Fruit fly (Drosophila melanogaster): Measurements from ENCODE around the gene Klf15.

Klf15 gene

dm6 chrX:4762267-4762666 lies 9.1 kb downstream of the Klf15 start (continued):
- peak; percentile 40 for TF ChIP-seq Bteb2 (GFP tag; optimal IDR thresholded peaks at IDR 0.05)
- peak; percentile 6 for TF ChIP-seq Hsf (GFP tag; optimal IDR thresholded peaks at IDR 0.05)
- TF ChIP-seq Sox102F (GFP tag; optimal IDR thresholded peaks at IDR 0.05) = peak; percentile 54
- peak; percentile 60 for TF ChIP-seq CG2678 (tag; optimal IDR thresholded peaks at IDR 0.05)
- TF ChIP-seq Sox100B (GFP tag; optimal IDR thresholded peaks at IDR 0.05) = peak; percentile 1
- TF ChIP-seq bcd (GFP tag; optimal IDR thresholded peaks at IDR 0.05) = peak; percentile 12
- TF ChIP-seq Oli (tag; optimal IDR thresholded peaks at IDR 0.05) = peak; percentile 13
- TF ChIP-seq Meics (GFP tag; optimal IDR thresholded peaks at IDR 0.05) = peak; percentile 45
- TF ChIP-seq PHDP (tag; optimal IDR thresholded peaks at IDR 0.05) = peak; percentile 45
- peak in 1 of 2 experiments; percentile 8 for TF ChIP-seq dpn (GFP tag; optimal IDR thresholded peaks at IDR 0.05)
- TF ChIP-seq slbo (GFP tag; IDR thresholded peaks at IDR 0.05) = peak; percentile 46
- TF ChIP-seq bsh (GFP tag; optimal IDR thresholded peaks at IDR 0.05) = no peak
- TF ChIP-seq bab2 (GFP tag; optimal IDR thresholded peaks at IDR 0.05) = no peak
- TF ChIP-seq CG9215 (GFP tag; IDR thresholded peaks at IDR 0.05) = 0 out of 2 replicates have a peak, but pooled peaks have one; percentile 6
- no peak for TF ChIP-seq tx (GFP tag; optimal IDR thresholded peaks at IDR 0.05)
- TF ChIP-seq CG15514 (GFP tag; optimal IDR thresholded peaks at IDR 0.05) = peak; percentile 21
- TF ChIP-seq Hmr (GFP tag; optimal IDR thresholded peaks at IDR 0.05) = peak; percentile 52
- no peak for TF ChIP-seq psq (GFP tag; optimal IDR thresholded peaks at IDR 0.05)
- TF ChIP-seq CG12391 (tag; optimal IDR thresholded peaks at IDR 0.05) = peak; percentile 28
- peak; percentile 27 for TF ChIP-seq HHEX (GFP tag; optimal IDR thresholded peaks at IDR 0.05)
- peak; percentile 39 for TF ChIP-seq CG17359 (tag; optimal IDR thresholded peaks at IDR 0.05)
- TF ChIP-seq CG17385 (GFP tag; optimal IDR thresholded peaks at IDR 0.05) = peak; percentile 24
- TF ChIP-seq CG10209 (GFP tag; optimal IDR thresholded peaks at IDR 0.05) = peak; percentile 7
- TF ChIP-seq sob (GFP tag; IDR thresholded peaks at IDR 0.05) = peak; percentile 28; the same call in 1 of the 2 replicates
- peak; percentile 23 for TF ChIP-seq CG8924 (tag; optimal IDR thresholded peaks at IDR 0.05)
- TF ChIP-seq CG15011 (GFP tag; optimal IDR thresholded peaks at IDR 0.05) = peak; percentile 19
- TF ChIP-seq Blimp-1 (GFP tag; optimal IDR thresholded peaks at IDR 0.05) = peak; percentile 26
- no peak for TF ChIP-seq CG14965 (GFP tag; optimal IDR thresholded peaks at IDR 0.05; ENCODE audit: borderline replicate concordance)
- peak; percentile 67 for TF ChIP-seq sens (GFP tag)
- 0 out of 2 replicates have a peak, but pooled peaks have one; percentile 4 for TF ChIP-seq wdn (GFP tag; IDR thresholded peaks at IDR 0.05)
- peak in 1 of 2 experiments; percentile 50 for TF ChIP-seq Hr51 (GFP tag; optimal IDR thresholded peaks at IDR 0.05)
